Fruit fly (Drosophila melanogaster): ENCODE results near the gene CG14968.

CG14968 gene

dm6 chr3L:3336368-3337164, 33.7 kb upstream of the CG14968 start, which contains the start of the genes Drsl6 and kst (continued):
- TF ChIP-seq sr (GFP tag; IDR thresholded peaks at IDR 0.05) (no peak; the same call in 2 of the 3 replicates), Neu2 (GFP tag; optimal IDR thresholded peaks at IDR 0.05; ENCODE audit: borderline replicate concordance) (no peak), insv (GFP tag; optimal IDR thresholded peaks at IDR 0.05) (peak in 1 of 2 experiments; percentile 89), Mrtf (GFP tag; IDR thresholded peaks at IDR 0.05) (no peak), disco-r (GFP tag; optimal IDR thresholded peaks at IDR 0.05) (no peak), Mad (GFP tag; optimal IDR thresholded peaks at IDR 0.05) (peak; percentile 3), CG33557 (GFP tag; optimal IDR thresholded peaks at IDR 0.05) (peak; percentile 19), aop (GFP tag; IDR thresholded peaks at IDR 0.05) (no peak), CTCF (GFP tag; optimal IDR thresholded peaks at IDR 0.05) (no peak), prd (optimal IDR thresholded peaks at IDR 0.05) (no peak), prd (GFP tag; IDR thresholded peaks at IDR 0.05) (no peak), Oaz (GFP tag; IDR thresholded peaks at IDR 0.05) (no peak), CG3065 (GFP tag; optimal IDR thresholded peaks at IDR 0.05) (no peak), CG8924 (tag; optimal IDR thresholded peaks at IDR 0.05) (peak; percentile 39), CG14965 (GFP tag; optimal IDR thresholded peaks at IDR 0.05; ENCODE audit: borderline replicate concordance) (no peak), Hr51 (GFP tag; optimal IDR thresholded peaks at IDR 0.05) (no peak), HmgD (GFP tag; optimal IDR thresholded peaks at IDR 0.05) (peak; percentile 60), CG3995 (GFP tag; optimal IDR thresholded peaks at IDR 0.05) (no peak), CG15073 (GFP tag; optimal IDR thresholded peaks at IDR 0.05) (no peak), Sox100B (GFP tag; optimal IDR thresholded peaks at IDR 0.05) (no peak), CG17385 (GFP tag; optimal IDR thresholded peaks at IDR 0.05) (peak; percentile 56), YL-1 (GFP tag; optimal IDR thresholded peaks at IDR 0.05) (peak; percentile 19), CG3163 (GFP tag; optimal IDR thresholded peaks at IDR 0.05) (peak; percentile 86), C15 (GFP tag; IDR thresholded peaks at IDR 0.05) (0 out of 3 replicates have a peak, but pooled peaks have one; percentile 9), Atf6 (GFP tag; IDR thresholded peaks at IDR 0.05) (peak; percentile 37; the same call in 1 of the 2 replicates), CG6854 (GFP tag; optimal IDR thresholded peaks at IDR 0.05) (peak; percentile 24), HLH4C (GFP tag; IDR thresholded peaks at IDR 0.05; ENCODE audit: partially characterized antibody) (peak; percentile 38; the same call in 2 of the 3 replicates), CG18011 (GFP tag; optimal IDR thresholded peaks at IDR 0.05) (no peak), nerfin-1 (tag; optimal IDR thresholded peaks at IDR 0.05) (peak; percentile 53), en (GFP tag; optimal IDR thresholded peaks at IDR 0.05) (no peak), Sin3A (optimal IDR thresholded peaks at IDR 0.05) (peak; percentile 16), HLH3B (GFP tag; IDR thresholded peaks at IDR 0.05) (peak; percentile 14; the same call in 1 of the 2 replicates), tna (GFP tag; IDR thresholded peaks at IDR 0.05; ENCODE audit: partially characterized antibody) (peak; percentile 59), CG6254 (GFP tag; optimal IDR thresholded peaks at IDR 0.05) (no peak), Side (GFP tag; optimal IDR thresholded peaks at IDR 0.05) (peak; percentile 22), CrebB (tag; optimal IDR thresholded peaks at IDR 0.05) (peak; percentile 59), CG10366 (GFP tag; IDR thresholded peaks at IDR 0.05) (no peak), CG9437 (GFP tag; optimal IDR thresholded peaks at IDR 0.05) (no peak), D19A (tag; optimal IDR thresholded peaks at IDR 0.05) (no peak), CG17829 (tag; optimal IDR thresholded peaks at IDR 0.05) (peak; percentile 45), CG2678 (tag; optimal IDR thresholded peaks at IDR 0.05) (no peak), ems (GFP tag; optimal IDR thresholded peaks at IDR 0.05) (no peak), CG11247 (GFP tag; IDR thresholded peaks at IDR 0.05) (no peak), CG1792 (GFP tag; optimal IDR thresholded peaks at IDR 0.05) (no peak), CG18262 (tag; optimal IDR thresholded peaks at IDR 0.05) (peak; percentile 17), CG33213 (GFP tag; optimal IDR thresholded peaks at IDR 0.05) (peak; percentile 26), Hey (tag; optimal IDR thresholded peaks at IDR 0.05) (no peak), CHES-1-like (GFP tag; optimal IDR thresholded peaks at IDR 0.05) (no peak), slp2 (GFP tag; optimal IDR thresholded peaks at IDR 0.05) (no peak), zfh2 (GFP tag; optimal IDR thresholded peaks at IDR 0.05) (no peak)

Data from whole organism, embryonic.